Worm (Caenorhabditis elegans) whole organism, young adult: Measurements from ENCODE around the gene metr-1.

Source experiments
- egrh-3 ChIP-seq: fragments of 200-800 bp; sonication (Bioruptor generic); IDR thresholded peaks from 2 replicates; pipeline ENCODE4 v1.3.6; 2022; ENCODE audit warnings: missing genetic modification reagents, missing genetic modification characterization, missing compliant biosample characterization
- him-1 ChIP-seq: sonication (generic microtip); optimal IDR thresholded peaks from 2 replicates; lab custom pipeline; 2016; ENCODE audit warnings: missing genotype, missing genetic modification reagents, missing genetic modification characterization, missing compliant biosample characterization
- hsf-1 ChIP-seq: fragments of 200-800 bp; sonication (Bioruptor generic); IDR thresholded peaks from 2 replicates; pipeline ENCODE4 v1.3.6; 2022; ENCODE audit warnings: missing genetic modification reagents, missing genetic modification characterization, missing compliant biosample characterization
- lir-1 ChIP-seq: fragments of 200-800 bp; sonication (Bioruptor generic); conservative IDR thresholded peaks from 2 replicates; pipeline ENCODE4 v1.3.6; 2022; ENCODE audit warnings: missing genetic modification reagents, missing genetic modification characterization, missing compliant biosample characterization
- snpc-4 ChIP-seq, 5 experiments: fragments of 150-350 bp in 1 of 5; sonication (generic microtip) in 4 of 5; optimal IDR thresholded peaks; 2 replicates each; lab custom pipeline; 2014 to 2018; ENCODE audit warnings: missing genetic modification characterization in 5 of 5, missing biosample characterization in 3 of 5, antibody characterized with exemption in 2 of 5, mild to moderate bottlenecking in 2 of 5, missing compliant biosample characterization in 2 of 5, missing genotype in 2 of 5, moderate library complexity in 2 of 5, missing genetic modification reagents in 1 of 5

DNA sequence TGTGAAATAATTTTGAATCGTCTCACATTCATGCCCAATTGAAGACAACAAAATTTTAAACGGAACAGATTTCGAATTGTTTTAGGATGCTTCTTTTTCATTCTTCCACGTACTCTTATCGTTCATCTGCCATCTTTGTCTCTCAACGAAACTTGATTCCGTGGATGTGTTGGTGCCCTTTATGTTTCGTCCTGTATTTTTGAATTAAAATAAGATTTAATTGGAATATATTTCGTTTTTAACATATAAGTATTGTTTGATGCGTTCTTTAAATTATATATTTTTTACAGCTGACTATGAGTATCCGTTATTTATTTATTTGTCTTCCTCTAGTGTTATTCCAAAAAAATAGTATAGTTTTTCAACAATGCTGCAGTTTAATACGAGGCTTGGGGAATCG, 24.3 kb upstream of the metr-1 start, which contains the start of gene gly-1:
- TF ChIP-seq him-1 (tag; lab: Kevin White, UChicago) (no peak), lir-1 (no peak), snpc-4 (GFP tag; optimal IDR thresholded peaks at IDR 0.05; lab: Kevin White, UChicago) (no peak), snpc-4 (tag; optimal IDR thresholded peaks at IDR 0.05; lab: Kevin White, UChicago) (no peak), egrh-3 (GFP tag; lab: Robert Waterston, UW) (no peak), hsf-1 (GFP tag; lab: Robert Waterston, UW) (no peak)
